Worm (Caenorhabditis elegans) whole organism, young adult: ENCODE data around the gene sre-48.

Experiments used
- B0019.2 ChIP-seq: fragments of 200-800 bp; sonication (Bioruptor generic); conservative IDR thresholded peaks from 2 replicates; pipeline ENCODE4 v1.3.6; 2022; ENCODE audit warnings: missing genetic modification reagents, missing genetic modification characterization, missing compliant biosample characterization
- C06A6.2 ChIP-seq: fragments of 200-800 bp; sonication (Bioruptor generic); conservative IDR thresholded peaks from 2 replicates; pipeline ENCODE4 v1.3.6; 2022; ENCODE audit warnings: missing genetic modification characterization, missing compliant biosample characterization
- F23B12.7 ChIP-seq: sonication (generic microtip); optimal IDR thresholded peaks from 2 replicates; lab custom pipeline; 2017; ENCODE audit warnings: missing genetic modification characterization, mild to moderate bottlenecking, missing compliant biosample characterization, antibody characterized with exemption, moderate library complexity; ENCODE audit not compliant: insufficient read depth
- F33H1.4 ChIP-seq: fragments of 200-800 bp; sonication (Bioruptor generic); IDR thresholded peaks from 2 replicates; pipeline ENCODE4 v1.3.6; 2022; ENCODE audit warnings: missing genetic modification reagents, missing genetic modification characterization, missing compliant biosample characterization
- F37B4.10 ChIP-seq: fragments of 200-800 bp; sonication (Bioruptor generic); IDR thresholded peaks from 2 replicates; pipeline ENCODE4 v1.3.6; 2022; ENCODE audit warnings: missing genetic modification characterization, missing compliant biosample characterization
- F57A8.1 ChIP-seq: fragments of 200-800 bp; sonication (Bioruptor generic); optimal IDR thresholded peaks from 2 replicates; lab custom pipeline; 2018; ENCODE audit warnings: mild to moderate bottlenecking, missing genetic modification characterization, moderate library complexity, missing compliant biosample characterization
- Y53G8AR.9 ChIP-seq: fragments of 200-800 bp; sonication (Bioruptor generic); conservative IDR thresholded peaks from 2 replicates; pipeline ENCODE4 v1.3.6; 2022; ENCODE audit warnings: missing genetic modification reagents, missing genetic modification characterization, missing compliant biosample characterization
- ama-1 ChIP-seq, 3 experiments: fragments of 150-350 bp in 1 of 3; sonication (generic microtip) in 2 of 3; optimal IDR thresholded peaks; 2 replicates each; lab custom pipeline; 2014 to 2018; ENCODE audit warnings: missing biosample characterization in 2 of 3, missing genetic modification characterization in 2 of 3, missing genetic modification reagents in 2 of 3
- atf-7 ChIP-seq: sonication (generic microtip); optimal IDR thresholded peaks from 2 replicates; lab custom pipeline; 2017; ENCODE audit warnings: mild to moderate bottlenecking, missing genetic modification characterization, missing compliant biosample characterization
- athp-1 ChIP-seq: sonication (generic microtip); optimal IDR thresholded peaks from 2 replicates; lab custom pipeline; 2017; ENCODE audit warnings: mild to moderate bottlenecking, missing genetic modification characterization, missing compliant biosample characterization
- attf-3 ChIP-seq: fragments of 200-800 bp; sonication (Bioruptor generic); conservative IDR thresholded peaks from 2 replicates; pipeline ENCODE4 v1.3.6; 2022; ENCODE audit warnings: missing genetic modification reagents, missing genetic modification characterization, missing compliant biosample characterization
- ceh-58 ChIP-seq: fragments of 200-800 bp; sonication (Bioruptor generic); IDR thresholded peaks from 2 replicates; pipeline ENCODE4 v1.3.6; 2022; ENCODE audit warnings: missing genetic modification characterization, missing compliant biosample characterization
- chd-7 ChIP-seq: sonication (generic microtip); optimal IDR thresholded peaks from 2 replicates; lab custom pipeline; 2016; ENCODE audit warnings: mild to moderate bottlenecking, missing genetic modification characterization, moderate library complexity, missing compliant biosample characterization
- efl-1 ChIP-seq: fragments of 150-350 bp; optimal IDR thresholded peaks from 2 replicates; lab custom pipeline; 2014; ENCODE audit warnings: missing biosample characterization, missing genetic modification reagents, missing genetic modification characterization
- egl-44 ChIP-seq: fragments of 200-800 bp; sonication (Bioruptor generic); IDR thresholded peaks from 2 replicates; pipeline ENCODE4 v1.3.6; 2022; ENCODE audit warnings: missing genetic modification reagents, missing genetic modification characterization, missing compliant biosample characterization
- ekl-4 ChIP-seq: fragments of 200-800 bp; sonication (Bioruptor generic); IDR thresholded peaks from 2 replicates; pipeline ENCODE4 v1.3.6; 2022; ENCODE audit warnings: missing genetic modification reagents, missing genetic modification characterization, missing compliant biosample characterization
- fkh-3 ChIP-seq: sonication (generic microtip); optimal IDR thresholded peaks from 2 replicates; lab custom pipeline; 2016; ENCODE audit warnings: mild to moderate bottlenecking, missing genetic modification characterization, missing compliant biosample characterization
- him-1 ChIP-seq: sonication (generic microtip); optimal IDR thresholded peaks from 2 replicates; lab custom pipeline; 2016; ENCODE audit warnings: missing genotype, missing genetic modification reagents, missing genetic modification characterization, missing compliant biosample characterization
- hmg-1.2 ChIP-seq: fragments of 200-800 bp; sonication (Bioruptor generic); IDR thresholded peaks from 2 replicates; pipeline ENCODE4 v1.3.6; 2022; ENCODE audit warnings: missing genetic modification reagents, missing genetic modification characterization, missing compliant biosample characterization
- hrde-1 ChIP-seq: sonication (generic microtip); optimal IDR thresholded peaks from 2 replicates; lab custom pipeline; 2016; ENCODE audit warnings: missing genetic modification characterization, mild to moderate bottlenecking, missing compliant biosample characterization, moderate library complexity, missing genotype, missing genetic modification reagents, borderline replicate concordance
- hsf-1 ChIP-seq: fragments of 200-800 bp; sonication (Bioruptor generic); IDR thresholded peaks from 2 replicates; pipeline ENCODE4 v1.3.6; 2022; ENCODE audit warnings: missing genetic modification reagents, missing genetic modification characterization, missing compliant biosample characterization
- lin-35 ChIP-seq, 3 experiments: fragments of 150-350 bp in 2 of 3; sonication (generic microtip) in 1 of 3; optimal IDR thresholded peaks; 2 replicates each; lab custom pipeline; 2014 to 2018; ENCODE audit warnings: missing biosample characterization in 3 of 3, missing genetic modification characterization in 3 of 3, missing genetic modification reagents in 3 of 3
- lin-40 ChIP-seq: sonication (generic microtip); optimal IDR thresholded peaks from 2 replicates; lab custom pipeline; 2016; ENCODE audit warnings: missing genetic modification characterization, mild to moderate bottlenecking, missing compliant biosample characterization, missing genotype, missing genetic modification reagents
- lsy-27 ChIP-seq: sonication (generic microtip); optimal IDR thresholded peaks from 2 replicates; lab custom pipeline; 2017; ENCODE audit warnings: missing genetic modification characterization, mild to moderate bottlenecking, missing compliant biosample characterization, antibody characterized with exemption, missing genotype, borderline replicate concordance; ENCODE audit not compliant: insufficient read depth
- mes-4 ChIP-seq: sonication (generic microtip); optimal IDR thresholded peaks from 2 replicates; lab custom pipeline; 2016; ENCODE audit warnings: missing genotype, missing genetic modification characterization, missing compliant biosample characterization
- nfyb-1 ChIP-seq: fragments of 200-800 bp; sonication (Bioruptor generic); IDR thresholded peaks from 2 replicates; pipeline ENCODE4 v1.3.6; 2022; ENCODE audit warnings: missing genetic modification reagents, missing genetic modification characterization, missing compliant biosample characterization
- rcor-1 ChIP-seq: fragments of 200-800 bp; sonication (Bioruptor generic); IDR thresholded peaks from 2 replicates; pipeline ENCODE4 v1.3.6; 2022; ENCODE audit warnings: missing genetic modification reagents, missing genetic modification characterization, missing compliant biosample characterization
- sea-2 ChIP-seq: fragments of 200-800 bp; sonication (Bioruptor generic); IDR thresholded peaks from 2 replicates; pipeline ENCODE4 v1.3.6; 2022; ENCODE audit warnings: missing genetic modification characterization, missing compliant biosample characterization
- snpc-1.1 ChIP-seq: sonication (generic microtip); optimal IDR thresholded peaks from 2 replicates; lab custom pipeline; 2017; ENCODE audit warnings: missing genetic modification characterization, mild to moderate bottlenecking, missing compliant biosample characterization, antibody characterized with exemption, moderate library complexity, missing genotype, missing genetic modification reagents; ENCODE audit not compliant: insufficient read depth
- snpc-1.3 ChIP-seq: sonication (generic microtip); optimal IDR thresholded peaks from 2 replicates; lab custom pipeline; 2017; ENCODE audit warnings: missing genetic modification characterization, mild to moderate bottlenecking, missing compliant biosample characterization, antibody characterized with exemption, moderate library complexity, missing genotype, missing genetic modification reagents; ENCODE audit not compliant: insufficient read depth
- snpc-3.4 ChIP-seq: sonication (generic microtip); optimal IDR thresholded peaks from 2 replicates; lab custom pipeline; 2017; ENCODE audit warnings: missing genetic modification characterization, mild to moderate bottlenecking, missing compliant biosample characterization, antibody characterized with exemption, moderate library complexity, missing genotype, missing genetic modification reagents
- somi-1 ChIP-seq: fragments of 200-800 bp; sonication (Bioruptor generic); optimal IDR thresholded peaks from 2 replicates; lab custom pipeline; 2018; ENCODE audit warnings: mild to moderate bottlenecking, missing genetic modification characterization, missing compliant biosample characterization
- sptf-2 ChIP-seq: fragments of 200-800 bp; sonication (Bioruptor generic); optimal IDR thresholded peaks from 2 replicates; lab custom pipeline; 2018; ENCODE audit warnings: mild to moderate bottlenecking, missing genetic modification characterization, missing compliant biosample characterization
- tbp1 ChIP-seq: fragments of 200-800 bp; sonication (Bioruptor generic); optimal IDR thresholded peaks from 2 replicates; lab custom pipeline; 2018; ENCODE audit warnings: mild to moderate bottlenecking, missing genetic modification characterization, missing compliant biosample characterization
- tlf-1 ChIP-seq: fragments of 200-800 bp; sonication (Bioruptor generic); optimal IDR thresholded peaks from 2 replicates; lab custom pipeline; 2018; ENCODE audit warnings: mild to moderate bottlenecking, missing genetic modification characterization, missing compliant biosample characterization
- unc-62 ChIP-seq: fragments of 150-350 bp; optimal IDR thresholded peaks from 2 replicates; lab custom pipeline; 2014; ENCODE audit warnings: missing biosample characterization, missing genetic modification reagents, missing genetic modification characterization
- zim-3 ChIP-seq: sonication (generic microtip); optimal IDR thresholded peaks from 2 replicates; lab custom pipeline; 2017; ENCODE audit warnings: mild to moderate bottlenecking, missing genetic modification characterization, moderate library complexity, missing compliant biosample characterization
- ztf-22 ChIP-seq: fragments of 200-800 bp; sonication (Bioruptor generic); optimal IDR thresholded peaks from 2 replicates; lab custom pipeline; 2018; ENCODE audit warnings: mild to moderate bottlenecking, missing genetic modification characterization, moderate library complexity, missing compliant biosample characterization
- ztf-25 ChIP-seq: fragments of 200-800 bp; sonication (Bioruptor generic); IDR thresholded peaks from 2 replicates; pipeline ENCODE4 v1.3.6; 2022; ENCODE audit warnings: missing genetic modification reagents, missing genetic modification characterization, missing compliant biosample characterization
- ztf-28 ChIP-seq: fragments of 200-800 bp; sonication (Bioruptor generic); IDR thresholded peaks from 2 replicates; pipeline ENCODE4 v1.3.6; 2022; ENCODE audit warnings: missing genetic modification reagents, missing genetic modification characterization, missing compliant biosample characterization
- ztf-3 ChIP-seq: fragments of 200-800 bp; sonication (Bioruptor generic); optimal IDR thresholded peaks from 2 replicates; lab custom pipeline; 2018; ENCODE audit warnings: mild to moderate bottlenecking, missing genetic modification characterization, missing compliant biosample characterization

The sre-48 gene

ce11 chrII:13976161-13976560, 3.5 kb downstream of the sre-48 start, which contains the start of gene Y39G8B.2 (continued):
- TF ChIP-seq nfyb-1 (GFP tag; lab: Robert Waterston, UW): peak; percentile 69
- no peak for TF ChIP-seq snpc-1.1 (tag; lab: Kevin White, UChicago)
- peak; percentile 30 for TF ChIP-seq F23B12.7 (tag; lab: Kevin White, UChicago)
- no peak for TF ChIP-seq ztf-22
- TF ChIP-seq F37B4.10 (GFP tag; lab: Robert Waterston, UW): no peak
- no peak for TF ChIP-seq somi-1 (GFP tag; lab: Kevin White, UChicago)
- TF ChIP-seq C06A6.2 (GFP tag; lab: Robert Waterston, UW): no peak
- no peak for TF ChIP-seq sptf-2 (GFP tag; lab: Kevin White, UChicago)
- TF ChIP-seq ceh-58: no peak
- no peak for TF ChIP-seq Y53G8AR.9 (GFP tag; lab: Robert Waterston, UW)
- peak; percentile 72 for TF ChIP-seq hmg-1.2 (GFP tag; lab: Robert Waterston, UW)
- TF ChIP-seq zim-3 (tag; lab: Kevin White, UChicago): no peak
- TF ChIP-seq snpc-3.4 (tag; lab: Kevin White, UChicago): no peak
- TF ChIP-seq snpc-1.3: no peak
- no peak for TF ChIP-seq hrde-1 (tag; lab: Kevin White, UChicago)
- no peak for TF ChIP-seq hsf-1
- TF ChIP-seq F57A8.1 (GFP tag; lab: Kevin White, UChicago): no peak
- TF ChIP-seq ztf-3: no peak
- TF ChIP-seq chd-7 (tag; lab: Kevin White, UChicago): peak; percentile 1
- TF ChIP-seq ztf-28 (GFP tag; lab: Robert Waterston, UW): no peak
- TF ChIP-seq him-1 (tag; lab: Kevin White, UChicago): no peak
- no peak for TF ChIP-seq unc-62 (GFP tag; lab: Kevin White, UChicago)
- no peak for TF ChIP-seq mes-4 (tag; lab: Kevin White, UChicago)
- no peak for TF ChIP-seq lsy-27
- TF ChIP-seq F33H1.4: no peak
- peak; percentile 40 for TF ChIP-seq efl-1 (GFP tag; lab: Kevin White, UChicago)
- TF ChIP-seq ama-1 (optimal IDR thresholded peaks at IDR 0.05; lab: Kevin White, UChicago): no peak
- no peak for TF ChIP-seq ama-1 (GFP tag; optimal IDR thresholded peaks at IDR 0.05; lab: Kevin White, UChicago)
- TF ChIP-seq tlf-1: no peak
- no peak for TF ChIP-seq lin-40
- no peak for TF ChIP-seq atf-7 (tag; lab: Kevin White, UChicago)
- TF ChIP-seq athp-1 (tag; lab: Kevin White, UChicago): peak; percentile 22
- TF ChIP-seq ztf-25: no peak
- peak; percentile 47; the same call in 1 of the 2 replicates for TF ChIP-seq rcor-1
- TF ChIP-seq attf-3 (GFP tag; lab: Robert Waterston, UW): 0 out of 2 replicates have a peak, but pooled peaks have one; percentile 26
- TF ChIP-seq fkh-3 (tag; lab: Kevin White, UChicago): no peak
- TF ChIP-seq B0019.2 (GFP tag; lab: Robert Waterston, UW): no peak
- peak in 1 of 3 experiments; percentile 72 for TF ChIP-seq lin-35 (GFP tag; optimal IDR thresholded peaks at IDR 0.05; lab: Kevin White, UChicago)
- TF ChIP-seq tbp1 (GFP tag; lab: Kevin White, UChicago): peak; percentile 45
- no peak for TF ChIP-seq sea-2 (GFP tag; lab: Robert Waterston, UW)
- peak; percentile 44; the same call in 1 of the 2 replicates for TF ChIP-seq ekl-4 (GFP tag; lab: Robert Waterston, UW)
- no peak for TF ChIP-seq egl-44 (GFP tag; lab: Robert Waterston, UW)
- TF ChIP-seq, all 124 proteins: peak for 26
